Fruit fly (Drosophila melanogaster) whole organism, embryonic: ENCODE data around the gene CG13862.

Experiments
- ATbp ChIP-seq: fragments of 200-800 bp; sonication (Bioruptor generic); optimal IDR thresholded peaks from 2 replicates; lab custom pipeline; 2017; ENCODE audit warnings: missing biosample characterization, mild to moderate bottlenecking, missing genetic modification characterization, missing genetic modification reagents
- Atf6 ChIP-seq: fragments of 200-800 bp; sonication (Bioruptor generic); IDR thresholded peaks from 2 replicates; pipeline ENCODE4 v1.3.6; 2022; ENCODE audit warnings: missing biosample characterization, missing genetic modification characterization
- Blimp-1 ChIP-seq: fragments of 200-800 bp; sonication (Bioruptor generic); optimal IDR thresholded peaks from 3 replicates; lab custom pipeline; 2018; ENCODE audit warnings: missing biosample characterization, missing genetic modification characterization, mild to moderate bottlenecking, moderate library complexity, missing genetic modification reagents
- CG10543 ChIP-seq: fragments of 200-800 bp; sonication (Bioruptor generic); optimal IDR thresholded peaks from 3 replicates; lab custom pipeline; 2017; ENCODE audit warnings: missing biosample characterization, mild to moderate bottlenecking, missing genetic modification characterization, moderate library complexity
- CG11560 ChIP-seq: fragments of 200-800 bp; sonication (Bioruptor generic); IDR thresholded peaks from 3 replicates; pipeline ENCODE4 v1.3.6; 2022; ENCODE audit warnings: missing biosample characterization, missing genetic modification characterization
- CG12744 ChIP-seq: fragments of 200-800 bp; sonication (Bioruptor generic); optimal IDR thresholded peaks from 2 replicates; lab custom pipeline; 2016; ENCODE audit warnings: missing biosample characterization, missing genetic modification characterization
- CG13424 ChIP-seq: fragments of 200-800 bp; sonication (Bioruptor generic); optimal IDR thresholded peaks from 2 replicates; lab custom pipeline; 2019; ENCODE audit warnings: missing biosample characterization, mild to moderate bottlenecking, missing genetic modification characterization, moderate library complexity
- CG17568 ChIP-seq: fragments of 200-800 bp; sonication (Bioruptor generic); optimal IDR thresholded peaks from 2 replicates; lab custom pipeline; 2018; ENCODE audit warnings: missing biosample characterization, mild to moderate bottlenecking, missing genetic modification characterization, moderate library complexity
- CG18599 ChIP-seq: fragments of 200-800 bp; sonication (Bioruptor generic); optimal IDR thresholded peaks from 3 replicates; lab custom pipeline; 2017; ENCODE audit warnings: missing biosample characterization, missing genetic modification characterization, mild to moderate bottlenecking, moderate library complexity, missing genetic modification reagents
- CG2116 ChIP-seq: fragments of 200-800 bp; sonication (Bioruptor generic); optimal IDR thresholded peaks from 3 replicates; lab custom pipeline; 2018; ENCODE audit warnings: missing biosample characterization, mild to moderate bottlenecking, missing genetic modification characterization
- CG3065 ChIP-seq: fragments of 200-800 bp; sonication (Bioruptor generic); optimal IDR thresholded peaks from 2 replicates; lab custom pipeline; 2016; ENCODE audit warnings: missing biosample characterization, missing genetic modification characterization
- CG3163 ChIP-seq: fragments of 200-800 bp; sonication (Bioruptor generic); optimal IDR thresholded peaks from 3 replicates; lab custom pipeline; 2016; ENCODE audit warnings: missing biosample characterization, missing genetic modification characterization
- CG34224 ChIP-seq: fragments of 200-800 bp; sonication (Bioruptor generic); IDR thresholded peaks from 3 replicates; pipeline ENCODE4 v1.3.6; 2022; ENCODE audit warnings: missing biosample characterization, missing genetic modification characterization; ENCODE audit not compliant: partially characterized antibody
- CG7987 ChIP-seq: fragments of 200-800 bp; sonication (Bioruptor generic); optimal IDR thresholded peaks from 2 replicates; lab custom pipeline; 2018; ENCODE audit warnings: missing biosample characterization, mild to moderate bottlenecking, missing genetic modification characterization, moderate library complexity
- CG9437 ChIP-seq: fragments of 200-800 bp; sonication (Bioruptor generic); optimal IDR thresholded peaks from 2 replicates; lab custom pipeline; 2018; ENCODE audit warnings: missing biosample characterization, mild to moderate bottlenecking, missing genetic modification characterization
- CG9876 ChIP-seq: fragments of 200-800 bp; sonication (Bioruptor generic); optimal IDR thresholded peaks from 2 replicates; lab custom pipeline; 2016; ENCODE audit warnings: missing biosample characterization, missing genetic modification characterization
- Dek ChIP-seq: fragments of 200-800 bp; sonication (Bioruptor generic); optimal IDR thresholded peaks from 3 replicates; lab custom pipeline; 2019; ENCODE audit warnings: missing biosample characterization, mild to moderate bottlenecking, missing genetic modification characterization, moderate library complexity
- Elba2 ChIP-seq: fragments of 200-800 bp; sonication (Bioruptor generic); optimal IDR thresholded peaks from 3 replicates; lab custom pipeline; 2016; ENCODE audit warnings: missing biosample characterization, missing genetic modification characterization
- Ets65A ChIP-seq: fragments of 200-800 bp; sonication (Bioruptor generic); peaks from one replicate; lab custom pipeline; 2016; ENCODE audit warnings: missing biosample characterization, missing genetic modification characterization
- Gug ChIP-seq: fragments of 200-800 bp; sonication (Bioruptor generic); IDR thresholded peaks from 4 replicates; pipeline ENCODE4 v1.3.6; 2022; ENCODE audit warnings: missing biosample characterization, missing genetic modification characterization
- H2.0 ChIP-seq: fragments of 200-800 bp; sonication (Bioruptor generic); IDR thresholded peaks from 2 replicates; pipeline ENCODE4 v1.3.6; 2022; ENCODE audit warnings: missing biosample characterization, missing genetic modification characterization
- HLHmδ ChIP-seq: fragments of 200-800 bp; sonication (Bioruptor generic); optimal IDR thresholded peaks from 2 replicates; lab custom pipeline; 2018; ENCODE audit warnings: missing biosample characterization, mild to moderate bottlenecking, missing genetic modification characterization, moderate library complexity
- HmgD ChIP-seq: fragments of 200-800 bp; sonication (Bioruptor generic); optimal IDR thresholded peaks from 3 replicates; lab custom pipeline; 2016; ENCODE audit warnings: missing biosample characterization, missing genetic modification characterization
- Hr51 ChIP-seq, 2 experiments: fragments of 200-800 bp; sonication (Bioruptor generic); optimal IDR thresholded peaks; 2 replicates in 1 of 2; 3 replicates in 1 of 2; lab custom pipeline; 2016 to 2018; ENCODE audit warnings: missing biosample characterization in 2 of 2, missing genetic modification characterization in 2 of 2, mild to moderate bottlenecking in 1 of 2, moderate library complexity in 1 of 2
- Jarid2 ChIP-seq: fragments of 200-800 bp; sonication (Bioruptor generic); optimal IDR thresholded peaks from 3 replicates; lab custom pipeline; 2017; ENCODE audit warnings: mild to moderate bottlenecking, missing biosample characterization, missing genetic modification reagents, missing genetic modification characterization
- Lhr ChIP-seq: fragments of 200-800 bp; sonication (Bioruptor generic); optimal IDR thresholded peaks from 3 replicates; lab custom pipeline; 2017; ENCODE audit warnings: mild to moderate bottlenecking, missing biosample characterization, missing genetic modification reagents, missing genetic modification characterization
- MBD-R2 ChIP-seq: fragments of 200-800 bp; sonication (Bioruptor generic); IDR thresholded peaks from 2 replicates; pipeline ENCODE4 v1.3.6; 2022; ENCODE audit warnings: missing biosample characterization, missing genetic modification characterization
- Myb ChIP-seq: fragments of 200-800 bp; sonication (Bioruptor generic); optimal IDR thresholded peaks from 2 replicates; lab custom pipeline; 2016; ENCODE audit warnings: missing biosample characterization, missing genetic modification characterization
- NC2β ChIP-seq: fragments of 200-800 bp; sonication (Bioruptor generic); optimal IDR thresholded peaks from 2 replicates; lab custom pipeline; 2016; ENCODE audit warnings: missing biosample characterization, missing genetic modification characterization
- Nf-YB ChIP-seq: fragments of 200-800 bp; sonication (Bioruptor generic); optimal IDR thresholded peaks from 3 replicates; lab custom pipeline; 2019; ENCODE audit warnings: missing biosample characterization, mild to moderate bottlenecking, missing genetic modification characterization, moderate library complexity
- Optix ChIP-seq: fragments of 200-800 bp; sonication (Bioruptor generic); IDR thresholded peaks from 3 replicates; pipeline ENCODE4 v1.3.6; 2022; ENCODE audit warnings: missing biosample characterization, missing genetic modification characterization
- abd-A ChIP-seq: fragments of 200-800 bp; sonication (Bioruptor generic); optimal IDR thresholded peaks from 3 replicates; lab custom pipeline; 2019; ENCODE audit warnings: missing biosample characterization, mild to moderate bottlenecking, missing genetic modification characterization, moderate library complexity
- bowl ChIP-seq: fragments of 200-800 bp; sonication (Bioruptor generic); IDR thresholded peaks from 2 replicates; pipeline ENCODE4 v1.3.6; 2022; ENCODE audit warnings: missing biosample characterization, missing genetic modification characterization
- chif ChIP-seq, 2 experiments: fragments of 200-800 bp; sonication (Bioruptor generic); optimal IDR thresholded peaks; 3 replicates each; lab custom pipeline; 2016; ENCODE audit warnings: missing biosample characterization in 2 of 2, missing genetic modification characterization in 2 of 2
- crp ChIP-seq, 2 experiments: fragments of 200-800 bp; sonication (Bioruptor generic); optimal IDR thresholded peaks; 2 replicates in 1 of 2; 3 replicates in 1 of 2; lab custom pipeline; 2017; ENCODE audit warnings: missing biosample characterization in 2 of 2, missing genetic modification characterization in 2 of 2, mild to moderate bottlenecking in 1 of 2, moderate library complexity in 1 of 2
- dm ChIP-seq: fragments of 200-800 bp; sonication (Bioruptor generic); optimal IDR thresholded peaks from 3 replicates; lab custom pipeline; 2016; ENCODE audit warnings: missing biosample characterization, missing genetic modification characterization
- dmrt11E ChIP-seq: fragments of 200-800 bp; sonication (Bioruptor generic); optimal IDR thresholded peaks from 3 replicates; lab custom pipeline; 2018; ENCODE audit warnings: missing biosample characterization, mild to moderate bottlenecking, missing genetic modification characterization, moderate library complexity
- gfzf ChIP-seq: fragments of 200-800 bp; sonication (Bioruptor generic); optimal IDR thresholded peaks from 2 replicates; lab custom pipeline; 2016; ENCODE audit warnings: missing biosample characterization, mild to moderate bottlenecking, missing genetic modification characterization, moderate library complexity
- grau ChIP-seq: fragments of 200-800 bp; optimal IDR thresholded peaks from 3 replicates; lab custom pipeline; 2019; ENCODE audit warnings: missing biosample characterization, mild to moderate bottlenecking, missing genetic modification characterization, moderate library complexity
- mam ChIP-seq: fragments of 200-800 bp; sonication (Bioruptor generic); optimal IDR thresholded peaks from 3 replicates; lab custom pipeline; 2016; ENCODE audit warnings: missing biosample characterization, missing genetic modification characterization
- mld ChIP-seq: fragments of 200-800 bp; sonication (Bioruptor generic); IDR thresholded peaks from 3 replicates; pipeline ENCODE4 v1.3.6; 2022; ENCODE audit warnings: missing biosample characterization, missing genetic modification characterization; ENCODE audit not compliant: partially characterized antibody
- nerfin-2 ChIP-seq: fragments of 200-800 bp; sonication (Bioruptor generic); IDR thresholded peaks from 2 replicates; pipeline ENCODE4 v1.3.6; 2022; ENCODE audit warnings: missing biosample characterization, missing genetic modification characterization; ENCODE audit not compliant: partially characterized antibody
- pho ChIP-seq: fragments of 200-800 bp; sonication (Bioruptor generic); optimal IDR thresholded peaks from 2 replicates; lab custom pipeline; 2016; ENCODE audit warnings: missing biosample characterization, missing genetic modification characterization
- pzg ChIP-seq: fragments of 200-800 bp; sonication (Bioruptor generic); optimal IDR thresholded peaks from 3 replicates; lab custom pipeline; 2018; ENCODE audit warnings: missing biosample characterization, mild to moderate bottlenecking, missing genetic modification characterization, moderate library complexity
- sens ChIP-seq: fragments of 200-800 bp; sonication (Bioruptor generic); peaks from one replicate; lab custom pipeline; 2016; ENCODE audit warnings: missing biosample characterization, missing genetic modification characterization
- seq ChIP-seq: fragments of 200-800 bp; sonication (Bioruptor generic); IDR thresholded peaks from 2 replicates; pipeline ENCODE4 v1.3.6; 2022; ENCODE audit warnings: missing biosample characterization, missing genetic modification characterization
- sna ChIP-seq: fragments of 200-800 bp; sonication (Bioruptor generic); IDR thresholded peaks from 2 replicates; pipeline ENCODE4 v1.3.6; 2022; ENCODE audit warnings: missing biosample characterization, missing genetic modification characterization; ENCODE audit not compliant: partially characterized antibody

Gene CG13862

dm6 chr3R:22356464-22357410 lies 24.9 kb downstream of the CG13862 start, which contains the start of gene Sar1 (continued):
- TF ChIP-seq Elba2 (GFP tag; lab: Kevin White, UChicago): peak; percentile 76
- 0 out of 2 replicates have a peak, but pooled peaks have one; percentile 9 for TF ChIP-seq H2.0 (GFP tag; lab: Robert Waterston, UW)
- no peak; the same call in 1 of the 2 replicates for TF ChIP-seq seq (GFP tag; lab: Robert Waterston, UW)
- peak; percentile 16; the same call in 1 of the 2 replicates for TF ChIP-seq MBD-R2
- TF ChIP-seq CG12744: no peak
- peak; percentile 41 for TF ChIP-seq Dek (tag; lab: Kevin White, UChicago)
- no peak for TF ChIP-seq HLHmδ (GFP tag; lab: Kevin White, UChicago)
- TF ChIP-seq dm (GFP tag; lab: Kevin White, UChicago): peak; percentile 59
- TF ChIP-seq CG11560 (tag; lab: Robert Waterston, UW): peak; percentile 89
- peak; percentile 5 for TF ChIP-seq dmrt11E (tag; lab: Kevin White, UChicago)
- TF ChIP-seq pzg (GFP tag; lab: Kevin White, UChicago): peak; percentile 100
- TF ChIP-seq CG9876: peak; percentile 40
- TF ChIP-seq CG7987 (GFP tag; lab: Kevin White, UChicago): peak; percentile 14
- peak; percentile 88 for TF ChIP-seq HmgD (GFP tag; lab: Kevin White, UChicago)
- peak; percentile 82 for TF ChIP-seq sens (GFP tag; lab: Kevin White, UChicago)
- peak; percentile 99 for TF ChIP-seq gfzf (GFP tag; lab: Kevin White, UChicago)
- TF ChIP-seq chif (GFP tag; optimal IDR thresholded peaks at IDR 0.05; lab: Kevin White, UChicago): peak; percentile 0 to 46
- no peak for TF ChIP-seq ATbp (GFP tag; lab: Kevin White, UChicago)
- no peak for TF ChIP-seq Nf-YB
- peak; percentile 16 for TF ChIP-seq abd-A (tag; lab: Kevin White, UChicago)
- peak; percentile 24 for TF ChIP-seq CG18599 (GFP tag; lab: Kevin White, UChicago)
- peak; percentile 83 for TF ChIP-seq CG2116 (GFP tag; lab: Kevin White, UChicago)
- TF ChIP-seq CG9437: peak; percentile 55
- TF ChIP-seq CG3163 (GFP tag; lab: Kevin White, UChicago): peak; percentile 60
- TF ChIP-seq CG34224: peak; percentile 88
- TF ChIP-seq Blimp-1 (GFP tag; lab: Kevin White, UChicago): peak; percentile 11
- peak; percentile 18 for TF ChIP-seq CG3065 (GFP tag; lab: Kevin White, UChicago)
- TF ChIP-seq Myb (GFP tag; lab: Kevin White, UChicago): peak; percentile 74
- no peak for TF ChIP-seq Optix (GFP tag; lab: Robert Waterston, UW)
- peak; percentile 95 for TF ChIP-seq Ets65A
- TF ChIP-seq CG10543 (GFP tag; lab: Kevin White, UChicago): peak; percentile 48
- peak; percentile 5 for TF ChIP-seq CG17568 (GFP tag; lab: Kevin White, UChicago)
- TF ChIP-seq Jarid2: no peak
- TF ChIP-seq grau (tag; lab: Kevin White, UChicago): peak; percentile 41
- TF ChIP-seq nerfin-2 (GFP tag; lab: Robert Waterston, UW): peak; percentile 59; the same call in 1 of the 2 replicates
- TF ChIP-seq mld (GFP tag; lab: Robert Waterston, UW): peak; percentile 72; the same call in 2 of the 3 replicates
- peak; percentile 72 for TF ChIP-seq pho (GFP tag; lab: Kevin White, UChicago)
- TF ChIP-seq mam: peak; percentile 46
- TF ChIP-seq Gug: peak; percentile 42; the same call in 2 of the 4 replicates
- no peak for TF ChIP-seq Atf6
- peak in 1 of 2 experiments; percentile 32 for TF ChIP-seq Hr51 (GFP tag; optimal IDR thresholded peaks at IDR 0.05; lab: Kevin White, UChicago)
- TF ChIP-seq NC2β (GFP tag; lab: Kevin White, UChicago): peak; percentile 50
- peak; percentile 25 for TF ChIP-seq CG13424
- no peak for TF ChIP-seq bowl (GFP tag; lab: Robert Waterston, UW)
- TF ChIP-seq sna (GFP tag; lab: Robert Waterston, UW): peak; percentile 95
- peak; percentile 99 for TF ChIP-seq Lhr (GFP tag; lab: Kevin White, UChicago)
- TF ChIP-seq crp (GFP tag; optimal IDR thresholded peaks at IDR 0.05; lab: Kevin White, UChicago): peak in 1 of 2 experiments; percentile 26
